Fruit fly (Drosophila melanogaster) whole organism, embryonic: ENCODE measurements around the gene Cka.

Experiments
- CG1024 ChIP-seq: fragments of 200-800 bp; sonication (Bioruptor generic); IDR thresholded peaks from 2 replicates; pipeline ENCODE4 v1.3.6; 2022; ENCODE audit warnings: missing biosample characterization, missing genetic modification characterization
- CG18476 ChIP-seq: fragments of 200-800 bp; sonication (Bioruptor generic); optimal IDR thresholded peaks from 2 replicates; lab custom pipeline; 2016; ENCODE audit warnings: missing biosample characterization, mild to moderate bottlenecking, missing genetic modification characterization
- rib ChIP-seq: fragments of 200-800 bp; sonication (Bioruptor generic); IDR thresholded peaks from 2 replicates; pipeline ENCODE4 v1.3.6; 2022; ENCODE audit warnings: missing biosample characterization, missing genetic modification characterization

DNA sequence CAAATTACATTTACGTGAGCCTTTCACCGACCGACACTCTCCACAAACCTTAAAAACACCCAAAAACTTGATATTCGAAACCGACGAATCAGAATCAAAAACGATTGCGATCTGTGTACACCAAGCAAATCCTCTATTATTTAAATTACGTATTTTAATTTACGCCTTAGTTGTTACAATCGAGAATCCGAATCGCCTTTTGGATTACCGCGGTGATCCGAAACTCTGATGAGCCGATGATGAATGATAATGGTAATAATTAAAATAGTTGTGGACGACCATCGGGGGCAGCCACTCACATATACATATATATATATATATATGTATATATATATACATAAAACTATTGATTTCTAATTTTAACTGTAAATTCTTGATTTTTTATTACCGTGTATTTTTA, 9.2 kb downstream of the Cka start, which contains the start of gene CG7367:
- TF ChIP-seq CG18476 (GFP tag; lab: Kevin White, UChicago) (no peak), rib (GFP tag; lab: Robert Waterston, UW) (no peak), CG1024 (GFP tag; lab: Robert Waterston, UW) (no peak)
